Fruit fly (Drosophila melanogaster) whole organism: ENCODE results near the gene CG8543.

Experiments used
- Dll ChIP-seq: fragments of >200 bp; optimal IDR thresholded peaks from 2 replicates; lab custom pipeline; 2017
- usp ChIP-seq: fragments of >200 bp; optimal IDR thresholded peaks from 2 replicates; lab custom pipeline; 2017; ENCODE audit warnings: missing biosample characterization, missing genetic modification characterization, mixed read lengths

dm6 chr3L:7423517-7423916 lies 46.6 kb downstream of the CG8543 start, which contains the start of gene CG42458:
- TF ChIP-seq usp (GFP tag; lab: Kevin White, UChicago) (no peak), Dll (lab: Kevin White, UChicago) (no peak)
